Worm (Caenorhabditis elegans) whole organism, young adult: ENCODE measurements around the gene Y39B6A.42.
A peak's percentile ranks its signal among the peaks of the same experiment; 100 is the strongest.

Source experiments
- B0019.2 ChIP-seq: fragments of 200-800 bp; sonication (Bioruptor generic); conservative IDR thresholded peaks from 2 replicates; pipeline ENCODE4 v1.3.6; 2022; ENCODE audit warnings: missing genetic modification reagents, missing genetic modification characterization, missing compliant biosample characterization
- B0336.3 ChIP-seq: fragments of 200-800 bp; sonication (Bioruptor generic); IDR thresholded peaks from 2 replicates; pipeline ENCODE4 v1.3.6; 2022; ENCODE audit warnings: missing genetic modification characterization, missing compliant biosample characterization
- D2030.7 ChIP-seq: fragments of 200-800 bp; sonication (Bioruptor generic); IDR thresholded peaks from 2 replicates; pipeline ENCODE4 v1.3.6; 2022; ENCODE audit warnings: missing genetic modification reagents, missing genetic modification characterization, missing compliant biosample characterization
- F52B5.7 ChIP-seq: sonication (generic microtip); optimal IDR thresholded peaks from 2 replicates; lab custom pipeline; 2016; ENCODE audit warnings: mild to moderate bottlenecking, missing genetic modification characterization, missing compliant biosample characterization
- F57A8.1 ChIP-seq: fragments of 200-800 bp; sonication (Bioruptor generic); optimal IDR thresholded peaks from 2 replicates; lab custom pipeline; 2018; ENCODE audit warnings: mild to moderate bottlenecking, missing genetic modification characterization, moderate library complexity, missing compliant biosample characterization
- K11D2.4 ChIP-seq: fragments of 200-800 bp; sonication (Bioruptor generic); IDR thresholded peaks from 2 replicates; pipeline ENCODE4 v1.3.6; 2022; ENCODE audit warnings: missing genetic modification reagents, missing genetic modification characterization, missing compliant biosample characterization
- K12H6.12 ChIP-seq: fragments of 200-800 bp; sonication (Bioruptor generic); optimal IDR thresholded peaks from 2 replicates; lab custom pipeline; 2018; ENCODE audit warnings: mild to moderate bottlenecking, missing genetic modification characterization, missing compliant biosample characterization
- T07F8.4 ChIP-seq: sonication (generic microtip); optimal IDR thresholded peaks from 2 replicates; lab custom pipeline; 2016; ENCODE audit warnings: mild to moderate bottlenecking, missing genetic modification characterization, moderate library complexity, missing compliant biosample characterization
- Y53G8AR.9 ChIP-seq: fragments of 200-800 bp; sonication (Bioruptor generic); conservative IDR thresholded peaks from 2 replicates; pipeline ENCODE4 v1.3.6; 2022; ENCODE audit warnings: missing genetic modification reagents, missing genetic modification characterization, missing compliant biosample characterization
- Y67H2A.10 ChIP-seq: fragments of 200-800 bp; sonication (Bioruptor generic); conservative IDR thresholded peaks from 2 replicates; pipeline ENCODE4 v1.3.6; 2022; ENCODE audit warnings: missing genetic modification reagents, missing genetic modification characterization, missing compliant biosample characterization
- akir-1 ChIP-seq: fragments of 200-800 bp; sonication (Bioruptor generic); optimal IDR thresholded peaks from 2 replicates; lab custom pipeline; 2018; ENCODE audit warnings: mild to moderate bottlenecking, missing genetic modification characterization, moderate library complexity, missing compliant biosample characterization
- cebp-1 ChIP-seq, 2 experiments: fragments of 200-800 bp in 1 of 2; sonication (Bioruptor generic) in 1 of 2; sonication (generic microtip) in 1 of 2; IDR thresholded peaks in 1 of 2; optimal IDR thresholded peaks in 1 of 2; 2 replicates each; pipeline versions ENCODE4 v1.3.6 to Lab custom; 2017 to 2022; ENCODE audit warnings: missing compliant biosample characterization in 2 of 2, missing genetic modification characterization in 2 of 2, mild to moderate bottlenecking in 1 of 2, missing genetic modification reagents in 1 of 2, moderate library complexity in 1 of 2
- ceh-91 ChIP-seq: fragments of 200-800 bp; sonication (Bioruptor generic); IDR thresholded peaks from 2 replicates; pipeline ENCODE4 v1.3.6; 2022; ENCODE audit warnings: missing genetic modification reagents, missing genetic modification characterization, missing compliant biosample characterization
- die-1 ChIP-seq: sonication (generic microtip); optimal IDR thresholded peaks from 2 replicates; lab custom pipeline; 2016; ENCODE audit warnings: missing genotype, mild to moderate bottlenecking, missing genetic modification characterization, missing compliant biosample characterization
- dox-1 ChIP-seq: fragments of 200-800 bp; sonication (Bioruptor generic); IDR thresholded peaks from 2 replicates; pipeline ENCODE4 v1.3.6; 2022; ENCODE audit warnings: missing genetic modification reagents, missing genetic modification characterization, missing compliant biosample characterization
- dpff-1 ChIP-seq: sonication (generic microtip); optimal IDR thresholded peaks from 2 replicates; lab custom pipeline; 2017; ENCODE audit warnings: mild to moderate bottlenecking, missing genetic modification characterization, missing compliant biosample characterization
- hlh-12 ChIP-seq: sonication (generic microtip); optimal IDR thresholded peaks from 2 replicates; lab custom pipeline; 2016; ENCODE audit warnings: missing genetic modification characterization, missing compliant biosample characterization
- hsf-1 ChIP-seq: fragments of 200-800 bp; sonication (Bioruptor generic); IDR thresholded peaks from 2 replicates; pipeline ENCODE4 v1.3.6; 2022; ENCODE audit warnings: missing genetic modification reagents, missing genetic modification characterization, missing compliant biosample characterization
- lag-1 ChIP-seq: fragments of 200-800 bp; sonication (Bioruptor generic); IDR thresholded peaks from 2 replicates; pipeline ENCODE4 v1.3.6; 2022; ENCODE audit warnings: missing genetic modification reagents, missing genetic modification characterization, missing compliant biosample characterization
- let-526 ChIP-seq: fragments of 200-800 bp; sonication (Bioruptor generic); IDR thresholded peaks from 2 replicates; pipeline ENCODE4 v1.3.6; 2022; ENCODE audit warnings: missing genetic modification reagents, missing genetic modification characterization, missing compliant biosample characterization
- lin-40 ChIP-seq: sonication (generic microtip); optimal IDR thresholded peaks from 2 replicates; lab custom pipeline; 2016; ENCODE audit warnings: missing genetic modification characterization, mild to moderate bottlenecking, missing compliant biosample characterization, missing genotype, missing genetic modification reagents
- lin-54 ChIP-seq: fragments of 200-800 bp; sonication (Bioruptor generic); optimal IDR thresholded peaks from 2 replicates; lab custom pipeline; 2018; ENCODE audit warnings: mild to moderate bottlenecking, missing genetic modification characterization, missing compliant biosample characterization
- lsl-1 ChIP-seq: fragments of 200-800 bp; sonication (Bioruptor generic); optimal IDR thresholded peaks from 2 replicates; lab custom pipeline; 2018; ENCODE audit warnings: mild to moderate bottlenecking, missing genetic modification characterization, moderate library complexity, missing compliant biosample characterization
- lsy-27 ChIP-seq: sonication (generic microtip); optimal IDR thresholded peaks from 2 replicates; lab custom pipeline; 2017; ENCODE audit warnings: missing genetic modification characterization, mild to moderate bottlenecking, missing compliant biosample characterization, antibody characterized with exemption, missing genotype, borderline replicate concordance; ENCODE audit not compliant: insufficient read depth
- madf-10 ChIP-seq: sonication (generic microtip); optimal IDR thresholded peaks from 2 replicates; lab custom pipeline; 2016; ENCODE audit warnings: mild to moderate bottlenecking, missing genetic modification characterization, missing compliant biosample characterization
- mcd-1 ChIP-seq: fragments of 200-800 bp; sonication (Bioruptor generic); IDR thresholded peaks from 2 replicates; pipeline ENCODE4 v1.3.6; 2022; ENCODE audit warnings: missing genetic modification reagents, missing genetic modification characterization, missing compliant biosample characterization
- nhr-179 ChIP-seq: sonication (generic microtip); optimal IDR thresholded peaks from 2 replicates; lab custom pipeline; 2016; ENCODE audit warnings: mild to moderate bottlenecking, missing genetic modification characterization, missing compliant biosample characterization
- pbrm-1 ChIP-seq: fragments of 200-800 bp; sonication (Bioruptor generic); IDR thresholded peaks from 2 replicates; pipeline ENCODE4 v1.3.6; 2022; ENCODE audit warnings: missing genetic modification reagents, missing genetic modification characterization, missing compliant biosample characterization
- rec-8 ChIP-seq, 2 experiments: sonication (generic microtip); optimal IDR thresholded peaks; 2 replicates each; lab custom pipeline; 2016; ENCODE audit warnings: mild to moderate bottlenecking in 2 of 2, missing genetic modification characterization in 2 of 2, missing genetic modification reagents in 2 of 2, missing genotype in 2 of 2, missing biosample characterization in 1 of 2, missing compliant biosample characterization in 1 of 2, moderate library complexity in 1 of 2
- snpc-1.3 ChIP-seq: sonication (generic microtip); optimal IDR thresholded peaks from 2 replicates; lab custom pipeline; 2017; ENCODE audit warnings: missing genetic modification characterization, mild to moderate bottlenecking, missing compliant biosample characterization, antibody characterized with exemption, moderate library complexity, missing genotype, missing genetic modification reagents; ENCODE audit not compliant: insufficient read depth
- unc-62 ChIP-seq: fragments of 150-350 bp; optimal IDR thresholded peaks from 2 replicates; lab custom pipeline; 2014; ENCODE audit warnings: missing biosample characterization, missing genetic modification reagents, missing genetic modification characterization
- zfh-2 ChIP-seq: fragments of 200-800 bp; sonication (Bioruptor generic); conservative IDR thresholded peaks from 2 replicates; pipeline ENCODE4 v1.3.6; 2022; ENCODE audit warnings: missing genetic modification reagents, missing genetic modification characterization, missing compliant biosample characterization
- ztf-18 ChIP-seq: sonication (generic microtip); optimal IDR thresholded peaks from 2 replicates; lab custom pipeline; 2016; ENCODE audit warnings: missing genotype, mild to moderate bottlenecking, missing genetic modification characterization, missing compliant biosample characterization
- ztf-22 ChIP-seq: fragments of 200-800 bp; sonication (Bioruptor generic); optimal IDR thresholded peaks from 2 replicates; lab custom pipeline; 2018; ENCODE audit warnings: mild to moderate bottlenecking, missing genetic modification characterization, moderate library complexity, missing compliant biosample characterization
- ztf-26 ChIP-seq: sonication (generic microtip); optimal IDR thresholded peaks from 2 replicates; lab custom pipeline; 2017; ENCODE audit warnings: missing genetic modification characterization, missing compliant biosample characterization
- ztf-28 ChIP-seq: fragments of 200-800 bp; sonication (Bioruptor generic); IDR thresholded peaks from 2 replicates; pipeline ENCODE4 v1.3.6; 2022; ENCODE audit warnings: missing genetic modification reagents, missing genetic modification characterization, missing compliant biosample characterization
- ztf-3 ChIP-seq: fragments of 200-800 bp; sonication (Bioruptor generic); optimal IDR thresholded peaks from 2 replicates; lab custom pipeline; 2018; ENCODE audit warnings: mild to moderate bottlenecking, missing genetic modification characterization, missing compliant biosample characterization
- ztf-6 ChIP-seq: fragments of 200-800 bp; sonication (Bioruptor generic); IDR thresholded peaks from 2 replicates; pipeline ENCODE4 v1.3.6; 2022; ENCODE audit warnings: missing genetic modification reagents, missing genetic modification characterization, missing compliant biosample characterization

The Y39B6A.42 gene

DNA sequence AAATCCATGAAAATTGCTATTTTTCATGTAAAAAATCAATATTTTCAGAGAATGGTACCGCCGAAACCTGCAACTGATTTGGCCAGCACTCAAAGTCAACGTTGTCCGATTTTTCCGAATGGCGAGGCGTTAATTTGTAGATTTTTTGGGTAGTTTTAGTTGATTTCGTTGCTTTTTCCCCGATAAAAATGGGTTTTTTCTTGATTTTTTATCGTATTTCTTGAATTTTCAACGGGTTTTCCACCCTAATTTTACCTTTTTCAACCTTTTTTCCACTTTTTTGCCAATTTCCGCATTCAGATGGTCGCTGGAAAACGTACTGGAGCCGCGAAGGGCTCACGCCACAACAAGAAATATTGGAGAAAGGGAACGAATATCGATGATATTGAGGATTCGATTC, 32.2 kb upstream of the Y39B6A.42 start, which contains the start of gene Y39B6A.33:
Y39B6A.33 (plus strand) TSS at position 301 of the 400 bp plus-strand sequence.
- no peak for TF ChIP-seq hlh-12 (tag; lab: Kevin White, UChicago)
- no peak for TF ChIP-seq snpc-1.3 (tag; lab: Kevin White, UChicago)
- TF ChIP-seq unc-62 (GFP tag; lab: Kevin White, UChicago), result no peak
- TF ChIP-seq hsf-1, result no peak
- no peak for TF ChIP-seq F52B5.7
- TF ChIP-seq Y67H2A.10, result no peak
- TF ChIP-seq K11D2.4 (GFP tag; lab: Robert Waterston, UW), result no peak

DNA sequence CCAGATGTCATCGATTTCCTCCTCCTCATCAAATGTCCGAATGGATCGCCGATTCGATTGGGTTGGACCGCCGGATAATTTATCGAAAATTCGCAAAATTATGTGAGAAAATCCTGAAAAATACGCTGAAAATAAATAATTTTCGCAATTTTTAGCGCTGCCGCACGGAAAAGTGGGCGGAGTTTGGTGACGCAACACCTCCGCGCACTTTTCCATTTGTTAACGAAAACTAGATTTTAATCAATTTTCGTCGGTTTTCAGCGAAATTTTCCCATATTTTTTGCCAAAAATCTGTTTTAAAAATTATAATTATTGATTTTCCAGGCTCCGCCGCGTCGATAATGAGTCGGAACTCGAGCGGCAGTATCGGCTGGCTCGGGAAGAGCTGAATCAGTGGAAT, 31.6 kb upstream of the Y39B6A.42 start, which contains the start of gene Y39B6A.34:
Y39B6A.34 (plus strand) TSS at position 3 of the 400 bp plus-strand sequence.
- TF ChIP-seq cebp-1 (GFP tag; IDR thresholded peaks at IDR 0.05; lab: Robert Waterston, UW) (no peak), cebp-1 (tag; optimal IDR thresholded peaks at IDR 0.05; lab: Kevin White, UChicago) (peak; percentile 55), K12H6.12 (peak; percentile 71), pbrm-1 (0 out of 2 replicates have a peak, but pooled peaks have one; percentile 25), ztf-22 (no peak), ztf-3 (GFP tag; lab: Kevin White, UChicago) (no peak), B0019.2 (GFP tag; lab: Robert Waterston, UW) (no peak), akir-1 (GFP tag; lab: Kevin White, UChicago) (no peak), D2030.7 (GFP tag; lab: Robert Waterston, UW) (0 out of 2 replicates have a peak, but pooled peaks have one; percentile 15), ztf-18 (tag; lab: Kevin White, UChicago) (peak; percentile 57), dox-1 (GFP tag; lab: Robert Waterston, UW) (peak; percentile 56), ztf-6 (no peak), B0336.3 (peak; percentile 58), lin-54 (GFP tag; lab: Kevin White, UChicago) (peak; percentile 7), ceh-91 (GFP tag; lab: Robert Waterston, UW) (0 out of 2 replicates have a peak, but pooled peaks have one; percentile 17), Y53G8AR.9 (GFP tag; lab: Robert Waterston, UW) (0 out of 2 replicates have a peak, but pooled peaks have one; percentile 55), rec-8 (tag; optimal IDR thresholded peaks at IDR 0.05; lab: Kevin White, UChicago) (peak in 1 of 2 experiments; percentile 13), zfh-2 (0 out of 2 replicates have a peak, but pooled peaks have one; percentile 19), mcd-1 (0 out of 2 replicates have a peak, but pooled peaks have one; percentile 22), dpff-1 (tag; lab: Kevin White, UChicago) (no peak), snpc-1.3 (tag; lab: Kevin White, UChicago) (peak; percentile 39)
- TF ChIP-seq, all 124 proteins: peak for 14

DNA sequence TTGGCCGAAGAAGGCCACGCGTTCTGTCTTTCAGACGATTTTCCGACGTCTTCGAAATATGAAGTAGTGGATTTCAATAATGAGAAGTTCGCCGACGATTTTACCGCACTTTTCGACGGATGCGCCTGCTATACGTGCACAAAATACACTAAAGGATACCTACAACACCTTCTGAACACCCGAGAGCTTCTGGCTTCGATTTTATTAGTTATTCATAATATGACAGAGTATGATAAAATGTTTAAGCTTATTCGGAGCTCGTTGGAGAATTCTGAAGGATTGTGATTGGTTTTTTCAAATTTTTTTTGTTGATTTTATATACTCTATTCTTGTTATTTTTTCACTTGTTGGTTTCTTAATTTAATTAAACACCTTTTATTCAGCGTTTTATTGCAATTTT, 31.1 kb upstream of the Y39B6A.42 start:
- TF ChIP-seq rec-8 (tag; optimal IDR thresholded peaks at IDR 0.05; lab: Kevin White, UChicago) (no peak), ztf-26 (tag; lab: Kevin White, UChicago) (no peak), ztf-22 (no peak), ztf-28 (GFP tag; lab: Robert Waterston, UW) (no peak), die-1 (tag; lab: Kevin White, UChicago) (no peak), ztf-6 (no peak), nhr-179 (tag; lab: Kevin White, UChicago) (no peak), B0336.3 (no peak), lsy-27 (tag; lab: Kevin White, UChicago) (no peak), F57A8.1 (GFP tag; lab: Kevin White, UChicago) (no peak), let-526 (GFP tag; lab: Robert Waterston, UW) (no peak), madf-10 (tag; lab: Kevin White, UChicago) (no peak), T07F8.4 (tag; lab: Kevin White, UChicago) (no peak), lin-40 (no peak), lsl-1 (GFP tag; lab: Kevin White, UChicago) (no peak), lag-1 (GFP tag; lab: Robert Waterston, UW) (no peak)
